Fruit fly (Drosophila melanogaster) whole organism, embryonic: Measurements from ENCODE around the gene kraken.
A peak's percentile ranks its signal among the peaks of the same experiment; 100 is the strongest.

Experiments used
- ATbp ChIP-seq: fragments of 200-800 bp; sonication (Bioruptor generic); optimal IDR thresholded peaks from 2 replicates; lab custom pipeline; 2017; ENCODE audit warnings: missing biosample characterization, mild to moderate bottlenecking, missing genetic modification characterization, missing genetic modification reagents
- CG1024 ChIP-seq: fragments of 200-800 bp; sonication (Bioruptor generic); IDR thresholded peaks from 2 replicates; pipeline ENCODE4 v1.3.6; 2022; ENCODE audit warnings: missing biosample characterization, missing genetic modification characterization
- CG10366 ChIP-seq: fragments of 200-800 bp; sonication (Bioruptor generic); IDR thresholded peaks from 2 replicates; pipeline ENCODE4 v1.3.6; 2022; ENCODE audit warnings: missing biosample characterization, missing genetic modification characterization
- CG11456 ChIP-seq: fragments of 200-800 bp; sonication (Bioruptor generic); IDR thresholded peaks from 3 replicates; pipeline ENCODE4 v1.3.6; 2022; ENCODE audit warnings: missing biosample characterization, missing genetic modification characterization
- CG11723 ChIP-seq: fragments of 200-800 bp; sonication (Bioruptor generic); optimal IDR thresholded peaks from 2 replicates; lab custom pipeline; 2017; ENCODE audit warnings: missing biosample characterization, mild to moderate bottlenecking, missing genetic modification characterization
- CG12769 ChIP-seq: fragments of 200-800 bp; sonication (Bioruptor generic); optimal IDR thresholded peaks from 2 replicates; lab custom pipeline; 2019; ENCODE audit warnings: missing biosample characterization, mild to moderate bottlenecking, missing genetic modification characterization, moderate library complexity
- CG1602 ChIP-seq: fragments of 200-800 bp; sonication (Bioruptor generic); optimal IDR thresholded peaks from 3 replicates; lab custom pipeline; 2016; ENCODE audit warnings: missing biosample characterization, missing genetic modification characterization
- CG16779 ChIP-seq: fragments of 200-800 bp; sonication (Bioruptor generic); IDR thresholded peaks from 2 replicates; pipeline ENCODE4 v1.3.6; 2022; ENCODE audit warnings: missing biosample characterization, missing genetic modification characterization
- CG17359 ChIP-seq: fragments of 200-800 bp; sonication (Bioruptor generic); optimal IDR thresholded peaks from 3 replicates; lab custom pipeline; 2018; ENCODE audit warnings: missing biosample characterization, mild to moderate bottlenecking, missing genetic modification characterization, moderate library complexity
- CG30020 ChIP-seq: fragments of 200-800 bp; optimal IDR thresholded peaks from 2 replicates; lab custom pipeline; 2019; ENCODE audit warnings: missing biosample characterization, mild to moderate bottlenecking, missing genetic modification characterization, moderate library complexity
- CG31224 ChIP-seq: fragments of 200-800 bp; sonication (Bioruptor generic); IDR thresholded peaks from 2 replicates; pipeline ENCODE4 v1.3.6; 2022; ENCODE audit warnings: missing biosample characterization, missing genetic modification characterization
- CG4854 ChIP-seq: fragments of 200-800 bp; sonication (Bioruptor generic); optimal IDR thresholded peaks from 2 replicates; lab custom pipeline; 2016; ENCODE audit warnings: missing biosample characterization, missing genetic modification characterization, inconsistent platforms
- CG6272 ChIP-seq: fragments of 200-800 bp; sonication (Bioruptor generic); IDR thresholded peaks from 2 replicates; pipeline ENCODE4 v1.3.6; 2022; ENCODE audit warnings: missing biosample characterization, missing genetic modification characterization
- CG6791 ChIP-seq: fragments of 200-800 bp; sonication (Bioruptor generic); IDR thresholded peaks from 3 replicates; pipeline ENCODE4 v1.3.6; 2022; ENCODE audit warnings: missing biosample characterization, missing genetic modification characterization; ENCODE audit not compliant: partially characterized antibody
- CG8944 ChIP-seq: fragments of 200-800 bp; sonication (Bioruptor generic); optimal IDR thresholded peaks from 3 replicates; lab custom pipeline; 2016; ENCODE audit warnings: missing biosample characterization, missing genetic modification characterization
- CG9797 ChIP-seq: fragments of 200-800 bp; sonication (Bioruptor generic); optimal IDR thresholded peaks from 3 replicates; lab custom pipeline; 2018; ENCODE audit warnings: missing biosample characterization, mild to moderate bottlenecking, missing genetic modification characterization
- Chrac-16 ChIP-seq: fragments of 200-800 bp; sonication (Bioruptor generic); optimal IDR thresholded peaks from 3 replicates; lab custom pipeline; 2016; ENCODE audit warnings: missing biosample characterization, missing genetic modification characterization
- CoRest ChIP-seq: fragments of 200-800 bp; sonication (Bioruptor generic); optimal IDR thresholded peaks from 3 replicates; lab custom pipeline; 2018; ENCODE audit warnings: missing biosample characterization, mild to moderate bottlenecking, missing genetic modification characterization, moderate library complexity
- D19B ChIP-seq: fragments of 200-800 bp; sonication (Bioruptor generic); optimal IDR thresholded peaks from 2 replicates; lab custom pipeline; 2017; ENCODE audit warnings: missing biosample characterization, mild to moderate bottlenecking, missing genetic modification characterization
- Doc2 ChIP-seq: fragments of 200-800 bp; sonication (Bioruptor generic); IDR thresholded peaks from 2 replicates; pipeline ENCODE4 v1.3.6; 2022; ENCODE audit warnings: missing biosample characterization, missing genetic modification characterization
- GATAe ChIP-seq: fragments of 200-800 bp; sonication (Bioruptor generic); conservative IDR thresholded peaks from 2 replicates; pipeline ENCODE4 v1.3.6; 2022; ENCODE audit warnings: missing biosample characterization, missing genetic modification characterization
- H15 ChIP-seq: fragments of 200-800 bp; sonication (Bioruptor generic); IDR thresholded peaks from 3 replicates; pipeline ENCODE4 v1.3.6; 2022; ENCODE audit warnings: missing biosample characterization, missing genetic modification characterization
- HHEX ChIP-seq: fragments of 200-800 bp; sonication (Bioruptor generic); optimal IDR thresholded peaks from 3 replicates; lab custom pipeline; 2017; ENCODE audit warnings: missing biosample characterization, mild to moderate bottlenecking, missing genetic modification characterization, missing genetic modification reagents
- HLH3B ChIP-seq: fragments of 200-800 bp; sonication (Bioruptor generic); IDR thresholded peaks from 2 replicates; pipeline ENCODE4 v1.3.6; 2022; ENCODE audit warnings: missing biosample characterization, missing genetic modification characterization
- Hey ChIP-seq: fragments of 200-800 bp; sonication (Bioruptor generic); optimal IDR thresholded peaks from 3 replicates; lab custom pipeline; 2018; ENCODE audit warnings: missing biosample characterization, mild to moderate bottlenecking, missing genetic modification characterization
- Kr ChIP-seq: fragments of 200-800 bp; sonication (Bioruptor generic); optimal IDR thresholded peaks from 2 replicates; lab custom pipeline; 2017; ENCODE audit warnings: missing biosample characterization, mild to moderate bottlenecking, missing genetic modification characterization
- MESR4 ChIP-seq: fragments of 200-800 bp; sonication (Bioruptor generic); optimal IDR thresholded peaks from 2 replicates; lab custom pipeline; 2018; ENCODE audit warnings: missing biosample characterization, mild to moderate bottlenecking, missing genetic modification characterization, moderate library complexity
- Neu2 ChIP-seq: fragments of 200-800 bp; sonication (Bioruptor generic); optimal IDR thresholded peaks from 3 replicates; lab custom pipeline; 2016; ENCODE audit warnings: missing biosample characterization, missing genetic modification characterization, borderline replicate concordance
- Stat92E ChIP-seq, 3 experiments: fragments of >200 bp in 2 of 3; fragments of 200-800 bp in 1 of 3; sonication (Bioruptor generic) in 1 of 3; optimal IDR thresholded peaks; 2 replicates each; lab custom pipeline; 2017 to 2019; ENCODE audit warnings: missing biosample characterization in 3 of 3, missing genetic modification characterization in 3 of 3, mild to moderate bottlenecking in 1 of 3, moderate library complexity in 1 of 3
- Taf1 ChIP-seq: fragments of 200-800 bp; sonication (Bioruptor generic); IDR thresholded peaks from 2 replicates; pipeline ENCODE4 v1.3.6; 2022; ENCODE audit warnings: missing biosample characterization, missing genetic modification characterization
- Xrp1 ChIP-seq: fragments of 200-800 bp; sonication (Bioruptor generic); IDR thresholded peaks from 2 replicates; pipeline ENCODE4 v1.3.6; 2022; ENCODE audit warnings: missing biosample characterization, missing genetic modification characterization
- bigmax ChIP-seq: fragments of 200-800 bp; sonication (Bioruptor generic); optimal IDR thresholded peaks from 2 replicates; lab custom pipeline; 2018; ENCODE audit warnings: missing biosample characterization, mild to moderate bottlenecking, missing genetic modification characterization
- caup ChIP-seq: fragments of 200-800 bp; sonication (Bioruptor generic); optimal IDR thresholded peaks from 3 replicates; lab custom pipeline; 2017; ENCODE audit warnings: missing biosample characterization, mild to moderate bottlenecking, missing genetic modification characterization, moderate library complexity; ENCODE audit not compliant: severe bottlenecking
- dati ChIP-seq: fragments of 200-800 bp; sonication (Bioruptor generic); IDR thresholded peaks from 2 replicates; pipeline ENCODE4 v1.3.6; 2022; ENCODE audit warnings: missing biosample characterization, missing genetic modification characterization
- dm ChIP-seq: fragments of 200-800 bp; sonication (Bioruptor generic); optimal IDR thresholded peaks from 3 replicates; lab custom pipeline; 2016; ENCODE audit warnings: missing biosample characterization, missing genetic modification characterization
- dysf ChIP-seq: fragments of 200-800 bp; sonication (Bioruptor generic); IDR thresholded peaks from 3 replicates; pipeline ENCODE4 v1.3.6; 2022; ENCODE audit warnings: missing biosample characterization, missing genetic modification characterization
- gcm ChIP-seq: fragments of 200-800 bp; sonication (Bioruptor generic); optimal IDR thresholded peaks from 2 replicates; lab custom pipeline; 2019; ENCODE audit warnings: missing biosample characterization, mild to moderate bottlenecking, missing genetic modification characterization, moderate library complexity
- grau ChIP-seq: fragments of 200-800 bp; optimal IDR thresholded peaks from 3 replicates; lab custom pipeline; 2019; ENCODE audit warnings: missing biosample characterization, mild to moderate bottlenecking, missing genetic modification characterization, moderate library complexity
- gt ChIP-seq: fragments of 200-800 bp; sonication (Bioruptor generic); IDR thresholded peaks from 2 replicates; pipeline ENCODE4 v1.3.6; 2022; ENCODE audit warnings: missing biosample characterization, missing genetic modification characterization
- lilli ChIP-seq: fragments of 200-800 bp; sonication (Bioruptor generic); optimal IDR thresholded peaks from 3 replicates; lab custom pipeline; 2016; ENCODE audit warnings: missing biosample characterization, missing genetic modification characterization
- oc ChIP-seq: fragments of 200-800 bp; sonication (Bioruptor generic); optimal IDR thresholded peaks from 2 replicates; lab custom pipeline; 2018; ENCODE audit warnings: missing biosample characterization, mild to moderate bottlenecking, missing genetic modification characterization, moderate library complexity
- pum ChIP-seq: fragments of 200-800 bp; sonication (Bioruptor generic); optimal IDR thresholded peaks from 2 replicates; lab custom pipeline; 2016; ENCODE audit warnings: missing biosample characterization, missing genetic modification characterization
- sens ChIP-seq: fragments of 200-800 bp; sonication (Bioruptor generic); peaks from one replicate; lab custom pipeline; 2016; ENCODE audit warnings: missing biosample characterization, missing genetic modification characterization
- slbo ChIP-seq: fragments of 200-800 bp; sonication (Bioruptor generic); IDR thresholded peaks from 2 replicates; pipeline ENCODE4 v1.3.6; 2022; ENCODE audit warnings: missing biosample characterization, missing genetic modification characterization
- slp2 ChIP-seq: fragments of 200-800 bp; sonication (Bioruptor generic); optimal IDR thresholded peaks from 2 replicates; lab custom pipeline; 2016; ENCODE audit warnings: missing biosample characterization, missing genetic modification characterization
- so ChIP-seq: fragments of 200-800 bp; sonication (Bioruptor generic); IDR thresholded peaks from 3 replicates; pipeline ENCODE4 v1.3.6; 2022; ENCODE audit warnings: missing biosample characterization, missing genetic modification characterization
- tap ChIP-seq: fragments of 200-800 bp; optimal IDR thresholded peaks from 3 replicates; lab custom pipeline; 2019; ENCODE audit warnings: missing biosample characterization, mild to moderate bottlenecking, missing genetic modification characterization, moderate library complexity
- tio ChIP-seq: fragments of 200-800 bp; sonication (Bioruptor generic); optimal IDR thresholded peaks from 2 replicates; lab custom pipeline; 2017; ENCODE audit warnings: missing biosample characterization, missing genetic modification characterization, inconsistent platforms
- zen ChIP-seq: fragments of 200-800 bp; sonication (Bioruptor generic); optimal IDR thresholded peaks from 3 replicates; lab custom pipeline; 2018; ENCODE audit warnings: missing biosample characterization, mild to moderate bottlenecking, missing genetic modification characterization, moderate library complexity

kraken gene

DNA sequence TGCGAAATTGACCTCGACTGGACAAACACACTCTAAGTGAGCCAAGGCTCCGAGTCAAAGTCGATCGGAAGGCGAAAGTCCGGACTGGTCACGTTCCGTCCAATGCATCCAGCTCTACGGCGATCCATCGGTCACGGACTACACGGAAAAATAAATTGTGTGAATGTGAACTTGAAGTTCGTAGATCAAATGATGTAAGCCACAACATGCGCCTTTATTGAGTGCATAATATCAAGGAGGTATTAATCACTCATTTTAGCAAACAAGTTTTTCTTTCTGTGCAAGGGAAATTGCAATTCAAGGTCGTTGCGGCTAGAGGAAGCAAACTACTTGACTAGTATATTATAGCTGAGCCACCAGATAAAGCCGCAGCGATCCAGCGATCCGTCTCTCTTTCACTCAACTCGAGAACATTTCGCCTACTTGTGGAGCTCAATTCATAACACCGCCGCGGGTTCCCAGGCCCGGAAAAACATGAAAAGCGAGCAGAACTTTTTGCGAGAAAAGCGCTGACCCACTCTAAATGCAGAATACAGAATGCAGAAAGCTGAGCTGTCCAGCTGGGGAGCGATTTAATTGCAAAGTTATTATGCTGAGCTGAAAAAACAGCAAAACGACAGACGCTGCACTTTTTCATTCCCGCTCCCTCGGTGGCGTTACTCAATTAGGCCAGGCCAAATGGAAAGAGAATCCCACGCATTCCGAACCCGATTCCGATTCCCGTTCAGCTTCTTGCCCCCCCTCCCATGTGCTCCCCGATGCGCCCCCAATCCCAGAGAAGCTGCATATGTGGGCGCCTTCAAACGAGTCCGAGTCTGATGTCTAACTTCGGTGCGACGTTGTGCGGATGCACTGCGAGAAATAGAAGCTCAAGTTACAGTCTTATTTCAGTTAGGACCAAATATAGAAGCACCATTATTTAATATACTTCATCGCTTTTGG, 8.4 kb upstream of the kraken start (continued):
- TF ChIP-seq Xrp1 (GFP tag; lab: Robert Waterston, UW) (no peak), so (GFP tag; lab: Robert Waterston, UW) (peak; percentile 6; the same call in 1 of the 3 replicates), grau (no peak), Doc2 (no peak), CG4854 (GFP tag; lab: Kevin White, UChicago) (no peak), sens (GFP tag; lab: Kevin White, UChicago) (no peak), D19B (GFP tag; lab: Kevin White, UChicago) (no peak), MESR4 (no peak), gt (GFP tag; lab: Robert Waterston, UW) (no peak), CG1024 (GFP tag; lab: Robert Waterston, UW) (no peak), caup (no peak), CG11723 (GFP tag; lab: Kevin White, UChicago) (no peak), CG8944 (no peak), HLH3B (GFP tag; lab: Robert Waterston, UW) (0 out of 2 replicates have a peak, but pooled peaks have one; percentile 11), Hey (no peak), Taf1 (GFP tag; lab: Robert Waterston, UW) (no peak), CG6272 (GFP tag; lab: Robert Waterston, UW) (no peak), pum (no peak), HHEX (no peak), CG16779 (no peak), CG12769 (tag; lab: Kevin White, UChicago) (peak; percentile 46), lilli (no peak), zen (tag; lab: Kevin White, UChicago) (no peak), CG10366 (no peak)

dm6 chr2L:845341-846004, 7.1 kb upstream of the kraken start:
- TF ChIP-seq H15 (GFP tag; lab: Robert Waterston, UW) = peak; percentile 87
- TF ChIP-seq dysf (GFP tag; lab: Robert Waterston, UW) = peak; percentile 94
- TF ChIP-seq dati (GFP tag; lab: Robert Waterston, UW) = peak; percentile 84
- TF ChIP-seq Hey = peak; percentile 65
- TF ChIP-seq slp2 (GFP tag; lab: Kevin White, UChicago) = peak; percentile 85
- TF ChIP-seq gcm (GFP tag; lab: Kevin White, UChicago) = peak; percentile 72
- TF ChIP-seq Kr (GFP tag; lab: Kevin White, UChicago) = no peak
- peak; percentile 87 for TF ChIP-seq ATbp (GFP tag; lab: Kevin White, UChicago)
- peak; percentile 75 for TF ChIP-seq CG1602 (GFP tag; lab: Kevin White, UChicago)
- no peak for TF ChIP-seq Neu2
- TF ChIP-seq oc = peak; percentile 86
- peak; percentile 72 for TF ChIP-seq Chrac-16 (GFP tag; lab: Kevin White, UChicago)
- peak; percentile 94 for TF ChIP-seq slbo (GFP tag; lab: Robert Waterston, UW)
- no peak for TF ChIP-seq bigmax (GFP tag; lab: Kevin White, UChicago)
- no peak for TF ChIP-seq CG6791 (GFP tag; lab: Robert Waterston, UW)
- peak; percentile 54 for TF ChIP-seq tio (GFP tag; lab: Kevin White, UChicago)
- TF ChIP-seq CoRest = peak; percentile 85
- no peak for TF ChIP-seq Stat92E (GFP tag; optimal IDR thresholded peaks at IDR 0.05; lab: Kevin White, UChicago)
- no peak for TF ChIP-seq CG9797 (GFP tag; lab: Kevin White, UChicago)
- TF ChIP-seq dm (GFP tag; lab: Kevin White, UChicago) = peak; percentile 80
- TF ChIP-seq CG31224 (GFP tag; lab: Robert Waterston, UW) = peak; percentile 80; the same call in 1 of the 2 replicates
- TF ChIP-seq CG17359 (tag; lab: Kevin White, UChicago) = peak; percentile 94
- TF ChIP-seq tap (tag; lab: Kevin White, UChicago) = peak; percentile 88
- TF ChIP-seq CG11456 (GFP tag; lab: Robert Waterston, UW) = peak; percentile 92
- TF ChIP-seq GATAe (GFP tag; lab: Robert Waterston, UW) = 0 out of 2 replicates have a peak, but pooled peaks have one; percentile 23
- TF ChIP-seq CG30020 = peak; percentile 2
